Fruit fly (Drosophila melanogaster) whole organism, embryonic: ENCODE measurements around the gene HSPBAP1.

Experiments used
- Ada2b ChIP-seq: fragments of 200-800 bp; sonication (Bioruptor generic); IDR thresholded peaks from 2 replicates; pipeline ENCODE4 v1.3.6; 2022; ENCODE audit warnings: missing biosample characterization, missing genetic modification characterization
- Bteb2 ChIP-seq: fragments of 200-800 bp; sonication (Bioruptor generic); optimal IDR thresholded peaks from 2 replicates; lab custom pipeline; 2016; ENCODE audit warnings: missing biosample characterization, missing genetic modification characterization
- CG10274 ChIP-seq: fragments of 200-800 bp; sonication (Bioruptor generic); optimal IDR thresholded peaks from 3 replicates; lab custom pipeline; 2017; ENCODE audit warnings: missing biosample characterization, mild to moderate bottlenecking, missing genetic modification characterization
- CG11723 ChIP-seq: fragments of 200-800 bp; sonication (Bioruptor generic); optimal IDR thresholded peaks from 2 replicates; lab custom pipeline; 2017; ENCODE audit warnings: missing biosample characterization, mild to moderate bottlenecking, missing genetic modification characterization
- CG13123 ChIP-seq: fragments of 200-800 bp; sonication (Bioruptor generic); optimal IDR thresholded peaks from 2 replicates; lab custom pipeline; 2016; ENCODE audit warnings: missing biosample characterization, missing genetic modification characterization
- CG13424 ChIP-seq: fragments of 200-800 bp; sonication (Bioruptor generic); optimal IDR thresholded peaks from 2 replicates; lab custom pipeline; 2019; ENCODE audit warnings: missing biosample characterization, mild to moderate bottlenecking, missing genetic modification characterization, moderate library complexity
- CG13775 ChIP-seq: fragments of 200-800 bp; sonication (Bioruptor generic); optimal IDR thresholded peaks from 3 replicates; lab custom pipeline; 2017; ENCODE audit warnings: missing biosample characterization, mild to moderate bottlenecking, missing genetic modification characterization
- CG13894 ChIP-seq: fragments of 200-800 bp; sonication (Bioruptor generic); optimal IDR thresholded peaks from 3 replicates; lab custom pipeline; 2018; ENCODE audit warnings: missing biosample characterization, mild to moderate bottlenecking, missing genetic modification characterization, moderate library complexity
- CG14860 ChIP-seq: fragments of 200-800 bp; sonication (Bioruptor generic); IDR thresholded peaks from 3 replicates; pipeline ENCODE4 v1.3.6; 2022; ENCODE audit warnings: missing biosample characterization, missing genetic modification characterization; ENCODE audit not compliant: partially characterized antibody
- CG14965 ChIP-seq: fragments of 200-800 bp; sonication (Bioruptor generic); optimal IDR thresholded peaks from 2 replicates; lab custom pipeline; 2016; ENCODE audit warnings: missing biosample characterization, missing genetic modification characterization, borderline replicate concordance
- CG15514 ChIP-seq: fragments of 200-800 bp; sonication (Bioruptor generic); optimal IDR thresholded peaks from 3 replicates; lab custom pipeline; 2017; ENCODE audit warnings: missing biosample characterization, missing genetic modification characterization, mild to moderate bottlenecking, moderate library complexity, missing genetic modification reagents
- CG15601 ChIP-seq: fragments of 200-800 bp; sonication (Bioruptor generic); optimal IDR thresholded peaks from 3 replicates; lab custom pipeline; 2019; ENCODE audit warnings: missing biosample characterization, mild to moderate bottlenecking, missing genetic modification characterization, moderate library complexity
- CG1602 ChIP-seq: fragments of 200-800 bp; sonication (Bioruptor generic); optimal IDR thresholded peaks from 3 replicates; lab custom pipeline; 2016; ENCODE audit warnings: missing biosample characterization, missing genetic modification characterization
- CG1603 ChIP-seq: fragments of 200-800 bp; sonication (Bioruptor generic); optimal IDR thresholded peaks from 2 replicates; lab custom pipeline; 2019; ENCODE audit warnings: missing biosample characterization, mild to moderate bottlenecking, missing genetic modification characterization, moderate library complexity
- CG17385 ChIP-seq: fragments of 200-800 bp; sonication (Bioruptor generic); optimal IDR thresholded peaks from 3 replicates; lab custom pipeline; 2018; ENCODE audit warnings: missing biosample characterization, mild to moderate bottlenecking, missing genetic modification characterization
- CG2202 ChIP-seq: fragments of 200-800 bp; sonication (Bioruptor generic); optimal IDR thresholded peaks from 2 replicates; lab custom pipeline; 2018; ENCODE audit warnings: missing biosample characterization, mild to moderate bottlenecking, missing genetic modification characterization
- CG31441 ChIP-seq: fragments of 200-800 bp; sonication (Bioruptor generic); IDR thresholded peaks from 2 replicates; pipeline ENCODE4 v1.3.6; 2022; ENCODE audit warnings: missing biosample characterization, missing genetic modification characterization
- CG4404 ChIP-seq: fragments of 200-800 bp; sonication (Bioruptor generic); IDR thresholded peaks from 2 replicates; pipeline ENCODE4 v1.3.6; 2022; ENCODE audit warnings: missing biosample characterization, missing genetic modification characterization
- CG4707 ChIP-seq: fragments of 200-800 bp; sonication (Bioruptor generic); optimal IDR thresholded peaks from 2 replicates; lab custom pipeline; 2018; ENCODE audit warnings: missing biosample characterization, mild to moderate bottlenecking, missing genetic modification characterization, moderate library complexity
- CG5953 ChIP-seq: fragments of 200-800 bp; sonication (Bioruptor generic); IDR thresholded peaks from 2 replicates; pipeline ENCODE4 v1.3.6; 2022; ENCODE audit warnings: missing biosample characterization, missing genetic modification characterization
- CG6683 ChIP-seq: fragments of 200-800 bp; sonication (Bioruptor generic); optimal IDR thresholded peaks from 2 replicates; lab custom pipeline; 2017; ENCODE audit warnings: missing biosample characterization, mild to moderate bottlenecking, missing genetic modification characterization, missing genetic modification reagents
- CG7372 ChIP-seq: fragments of 200-800 bp; sonication (Bioruptor generic); IDR thresholded peaks from 2 replicates; pipeline ENCODE4 v1.3.6; 2022; ENCODE audit warnings: missing biosample characterization, missing genetic modification characterization
- CG8281 ChIP-seq: fragments of 200-800 bp; sonication (Bioruptor generic); optimal IDR thresholded peaks from 2 replicates; lab custom pipeline; 2018; ENCODE audit warnings: missing biosample characterization, mild to moderate bottlenecking, missing genetic modification characterization, moderate library complexity
- CG8478 ChIP-seq: fragments of >200 bp; optimal IDR thresholded peaks from 2 replicates; lab custom pipeline; 2018
- CG9797 ChIP-seq: fragments of 200-800 bp; sonication (Bioruptor generic); optimal IDR thresholded peaks from 3 replicates; lab custom pipeline; 2018; ENCODE audit warnings: missing biosample characterization, mild to moderate bottlenecking, missing genetic modification characterization
- CkIIα-i1 ChIP-seq: fragments of 200-800 bp; sonication (Bioruptor generic); IDR thresholded peaks from 2 replicates; pipeline ENCODE4 v1.3.6; 2022; ENCODE audit warnings: missing biosample characterization, missing genetic modification characterization
- Dek ChIP-seq: fragments of 200-800 bp; sonication (Bioruptor generic); optimal IDR thresholded peaks from 3 replicates; lab custom pipeline; 2019; ENCODE audit warnings: missing biosample characterization, mild to moderate bottlenecking, missing genetic modification characterization, moderate library complexity
- Doc2 ChIP-seq: fragments of 200-800 bp; sonication (Bioruptor generic); IDR thresholded peaks from 2 replicates; pipeline ENCODE4 v1.3.6; 2022; ENCODE audit warnings: missing biosample characterization, missing genetic modification characterization
- E2f2 ChIP-seq: fragments of 200-800 bp; sonication (Bioruptor generic); IDR thresholded peaks from 2 replicates; pipeline ENCODE4 v1.3.6; 2022; ENCODE audit warnings: missing biosample characterization, missing genetic modification characterization
- Elba2 ChIP-seq: fragments of 200-800 bp; sonication (Bioruptor generic); optimal IDR thresholded peaks from 3 replicates; lab custom pipeline; 2016; ENCODE audit warnings: missing biosample characterization, missing genetic modification characterization
- H15 ChIP-seq: fragments of 200-800 bp; sonication (Bioruptor generic); IDR thresholded peaks from 3 replicates; pipeline ENCODE4 v1.3.6; 2022; ENCODE audit warnings: missing biosample characterization, missing genetic modification characterization
- Hey ChIP-seq: fragments of 200-800 bp; sonication (Bioruptor generic); optimal IDR thresholded peaks from 3 replicates; lab custom pipeline; 2018; ENCODE audit warnings: missing biosample characterization, mild to moderate bottlenecking, missing genetic modification characterization
- Hr51 ChIP-seq, 2 experiments: fragments of 200-800 bp; sonication (Bioruptor generic); optimal IDR thresholded peaks; 2 replicates in 1 of 2; 3 replicates in 1 of 2; lab custom pipeline; 2016 to 2018; ENCODE audit warnings: missing biosample characterization in 2 of 2, missing genetic modification characterization in 2 of 2, mild to moderate bottlenecking in 1 of 2, moderate library complexity in 1 of 2
- MBD-R2 ChIP-seq: fragments of 200-800 bp; sonication (Bioruptor generic); IDR thresholded peaks from 2 replicates; pipeline ENCODE4 v1.3.6; 2022; ENCODE audit warnings: missing biosample characterization, missing genetic modification characterization
- Mad ChIP-seq: fragments of 200-800 bp; sonication (Bioruptor generic); optimal IDR thresholded peaks from 2 replicates; lab custom pipeline; 2016; ENCODE audit warnings: missing biosample characterization, missing genetic modification characterization
- Rfx ChIP-seq: fragments of 200-800 bp; sonication (Bioruptor generic); IDR thresholded peaks from 2 replicates; pipeline ENCODE4 v1.3.6; 2022; ENCODE audit warnings: missing biosample characterization, missing genetic modification characterization
- Sin3A ChIP-seq: fragments of >200 bp; optimal IDR thresholded peaks from 2 replicates; lab custom pipeline; 2018
- TFAM ChIP-seq: fragments of 200-800 bp; sonication (Bioruptor generic); optimal IDR thresholded peaks from 2 replicates; lab custom pipeline; 2017; ENCODE audit warnings: missing biosample characterization, missing genetic modification characterization, inconsistent platforms
- btn ChIP-seq: fragments of 200-800 bp; sonication (Bioruptor generic); optimal IDR thresholded peaks from 2 replicates; lab custom pipeline; 2016; ENCODE audit warnings: missing biosample characterization, missing genetic modification characterization
- ci ChIP-seq: fragments of 200-800 bp; sonication (Bioruptor generic); IDR thresholded peaks from 3 replicates; pipeline ENCODE4 v1.3.6; 2022; ENCODE audit warnings: missing biosample characterization, missing genetic modification characterization
- dati ChIP-seq: fragments of 200-800 bp; sonication (Bioruptor generic); IDR thresholded peaks from 2 replicates; pipeline ENCODE4 v1.3.6; 2022; ENCODE audit warnings: missing biosample characterization, missing genetic modification characterization
- dmrt11E ChIP-seq: fragments of 200-800 bp; sonication (Bioruptor generic); optimal IDR thresholded peaks from 3 replicates; lab custom pipeline; 2018; ENCODE audit warnings: missing biosample characterization, mild to moderate bottlenecking, missing genetic modification characterization, moderate library complexity
- hb ChIP-seq: fragments of 200-800 bp; sonication (Bioruptor generic); IDR thresholded peaks from 3 replicates; pipeline ENCODE4 v1.3.6; 2022; ENCODE audit warnings: missing biosample characterization, missing genetic modification characterization; ENCODE audit not compliant: partially characterized antibody
- kay ChIP-seq: fragments of 200-800 bp; sonication (Bioruptor generic); optimal IDR thresholded peaks from 2 replicates; lab custom pipeline; 2016; ENCODE audit warnings: missing biosample characterization, missing genetic modification characterization
- mld ChIP-seq: fragments of 200-800 bp; sonication (Bioruptor generic); IDR thresholded peaks from 3 replicates; pipeline ENCODE4 v1.3.6; 2022; ENCODE audit warnings: missing biosample characterization, missing genetic modification characterization; ENCODE audit not compliant: partially characterized antibody
- otp ChIP-seq: fragments of 200-800 bp; sonication (Bioruptor generic); IDR thresholded peaks from 3 replicates; pipeline ENCODE4, ENCODE4 v1.3.6; 2022; ENCODE audit warnings: missing biosample characterization, missing genetic modification characterization
- p53 ChIP-seq: fragments of 200-800 bp; sonication (Bioruptor generic); optimal IDR thresholded peaks from 2 replicates; lab custom pipeline; 2016; ENCODE audit warnings: missing biosample characterization, missing genetic modification characterization
- yki ChIP-seq: fragments of >200 bp; optimal IDR thresholded peaks from 3 replicates; lab custom pipeline; 2018

The HSPBAP1 gene

dm6 chr3R:27679019-27679418 lies 16.0 kb upstream of the HSPBAP1 start, which contains the start of gene CG12883 (continued):
- TF ChIP-seq CG13894 (tag; lab: Kevin White, UChicago), result no peak
- TF ChIP-seq ci (GFP tag; lab: Robert Waterston, UW), result 0 out of 3 replicates have a peak, but pooled peaks have one; percentile 12
- peak; percentile 52 for TF ChIP-seq CG15514 (GFP tag; lab: Kevin White, UChicago)
- peak; percentile 66 for TF ChIP-seq MBD-R2 (GFP tag; lab: Robert Waterston, UW)

dm6 chr3R:27679667-27680066 lies 15.4 kb upstream of the HSPBAP1 start:
- TF ChIP-seq CG11723 (GFP tag; lab: Kevin White, UChicago) (no peak), CG5953 (GFP tag; lab: Robert Waterston, UW) (0 out of 2 replicates have a peak, but pooled peaks have one; percentile 27), CG8478 (lab: Kevin White, UChicago) (peak; percentile 52)

- no peak for TF ChIP-seq CG10274 (GFP tag; lab: Kevin White, UChicago)
- no peak for TF ChIP-seq TFAM (GFP tag; lab: Kevin White, UChicago)
- TF ChIP-seq Bteb2 (GFP tag; lab: Kevin White, UChicago), result no peak
- TF ChIP-seq Hey (tag; lab: Kevin White, UChicago), result no peak
- TF ChIP-seq CG8281 (tag; lab: Kevin White, UChicago), result no peak
- peak; percentile 37 for TF ChIP-seq CG1603 (tag; lab: Kevin White, UChicago)
- no peak for TF ChIP-seq p53
- no peak for TF ChIP-seq CG15601 (tag; lab: Kevin White, UChicago)
- no peak for TF ChIP-seq CG13424 (tag; lab: Kevin White, UChicago)
- TF ChIP-seq hb (GFP tag; lab: Robert Waterston, UW), result no peak
- TF ChIP-seq CG6683 (GFP tag; lab: Kevin White, UChicago), result no peak
- no peak for TF ChIP-seq CG2202 (tag; lab: Kevin White, UChicago)
- TF ChIP-seq CG13775 (GFP tag; lab: Kevin White, UChicago), result no peak
- peak; percentile 61 for TF ChIP-seq CG9797
- no peak for TF ChIP-seq dmrt11E (tag; lab: Kevin White, UChicago)
- no peak for TF ChIP-seq CkIIα-i1 (GFP tag; lab: Robert Waterston, UW)
- TF ChIP-seq Sin3A (lab: Kevin White, UChicago), result peak; percentile 0
- TF ChIP-seq CG7372 (GFP tag; lab: Robert Waterston, UW), result no peak
- TF ChIP-seq CG14860 (GFP tag; lab: Robert Waterston, UW), result no peak
- TF ChIP-seq CG17385, result no peak
- no peak for TF ChIP-seq kay (GFP tag; lab: Kevin White, UChicago)
- TF ChIP-seq mld (GFP tag; lab: Robert Waterston, UW), result no peak
- TF ChIP-seq CG4404 (GFP tag; lab: Robert Waterston, UW), result no peak
- no peak for TF ChIP-seq Dek (tag; lab: Kevin White, UChicago)
- TF ChIP-seq Elba2 (GFP tag; lab: Kevin White, UChicago), result no peak
- TF ChIP-seq dati (GFP tag; lab: Robert Waterston, UW), result no peak
- TF ChIP-seq Doc2 (GFP tag; lab: Robert Waterston, UW), result no peak
- TF ChIP-seq Hr51 (GFP tag; optimal IDR thresholded peaks at IDR 0.05; lab: Kevin White, UChicago), result no peak
- TF ChIP-seq CG31441 (GFP tag; lab: Robert Waterston, UW), result no peak
- no peak for TF ChIP-seq btn (GFP tag; lab: Kevin White, UChicago)
- peak; percentile 94 for TF ChIP-seq E2f2 (GFP tag; lab: Robert Waterston, UW)
- TF ChIP-seq otp (GFP tag; lab: Robert Waterston, UW), result no peak
- TF ChIP-seq yki (lab: Kevin White, UChicago), result no peak
- TF ChIP-seq Rfx (GFP tag; lab: Robert Waterston, UW), result no peak
- TF ChIP-seq CG15514 (GFP tag; lab: Kevin White, UChicago), result no peak
- TF ChIP-seq Ada2b (GFP tag; lab: Robert Waterston, UW), result no peak
- TF ChIP-seq H15, result no peak
- TF ChIP-seq Mad (GFP tag; lab: Kevin White, UChicago), result no peak
- TF ChIP-seq CG14965, result no peak
- TF ChIP-seq CG4707 (GFP tag; lab: Kevin White, UChicago), result no peak
- TF ChIP-seq CG1602, result no peak
- TF ChIP-seq CG13123 (GFP tag; lab: Kevin White, UChicago), result no peak
These were observed 13.2 kb upstream of the HSPBAP1 start, which contains the start of gene Sce for dm6 chr3R:27681799-27682198. TSS of gene Sce (minus strand) at chr3R:27682029.
